Fruit fly (Drosophila melanogaster) whole organism, adult: Measurements from ENCODE around the gene Dip-B.

Source experiments
- CG11617 ChIP-seq: fragments of 200-800 bp; sonication (Bioruptor generic); optimal IDR thresholded peaks from 2 replicates; lab custom pipeline; 2017; ENCODE audit warnings: mild to moderate bottlenecking, missing biosample characterization, missing genetic modification reagents, missing genetic modification characterization
- CG12768 ChIP-seq: fragments of 200-800 bp; sonication (Bioruptor generic); optimal IDR thresholded peaks from 2 replicates; lab custom pipeline; 2017; ENCODE audit warnings: missing biosample characterization, missing genetic modification characterization, mild to moderate bottlenecking, moderate library complexity, missing genetic modification reagents
- CG14711 ChIP-seq: fragments of 200-800 bp; sonication (Bioruptor generic); optimal IDR thresholded peaks from 2 replicates; lab custom pipeline; 2018; ENCODE audit warnings: missing biosample characterization, mild to moderate bottlenecking, missing genetic modification characterization, moderate library complexity
- CG1620 ChIP-seq: fragments of 200-800 bp; sonication (Bioruptor generic); optimal IDR thresholded peaks from 2 replicates; lab custom pipeline; 2016; ENCODE audit warnings: missing biosample characterization, missing genetic modification characterization
- CG33017 ChIP-seq: fragments of 200-800 bp; sonication (Bioruptor generic); optimal IDR thresholded peaks from 2 replicates; lab custom pipeline; 2018; ENCODE audit warnings: missing biosample characterization, mild to moderate bottlenecking, missing genetic modification characterization, moderate library complexity
- CG5204 ChIP-seq: fragments of 200-800 bp; sonication (Bioruptor generic); optimal IDR thresholded peaks from 2 replicates; lab custom pipeline; 2016; ENCODE audit warnings: missing biosample characterization, missing genetic modification characterization
- CG7045 ChIP-seq: fragments of 200-800 bp; sonication (Bioruptor generic); optimal IDR thresholded peaks from 2 replicates; lab custom pipeline; 2017; ENCODE audit warnings: missing biosample characterization, mild to moderate bottlenecking, missing genetic modification characterization
- CG7101 ChIP-seq: fragments of 200-800 bp; sonication (Bioruptor generic); optimal IDR thresholded peaks from 2 replicates; lab custom pipeline; 2018; ENCODE audit warnings: missing biosample characterization, mild to moderate bottlenecking, missing genetic modification characterization, moderate library complexity
- Clk ChIP-seq: fragments of 200-800 bp; sonication (Bioruptor generic); optimal IDR thresholded peaks from 2 replicates; lab custom pipeline; 2017; ENCODE audit warnings: missing biosample characterization, missing genetic modification characterization
- Crg-1 ChIP-seq: fragments of 200-800 bp; sonication (Bioruptor generic); optimal IDR thresholded peaks from 2 replicates; lab custom pipeline; 2016; ENCODE audit warnings: missing biosample characterization, missing genetic modification characterization
- Hr96 ChIP-seq: fragments of 200-800 bp; sonication (Bioruptor generic); optimal IDR thresholded peaks from 2 replicates; lab custom pipeline; 2016; ENCODE audit warnings: missing biosample characterization, missing genetic modification characterization
- Mnt ChIP-seq: fragments of 200-800 bp; sonication (Bioruptor generic); optimal IDR thresholded peaks from 2 replicates; lab custom pipeline; 2016; ENCODE audit warnings: missing biosample characterization, mild to moderate bottlenecking, missing genetic modification characterization
- bab1 ChIP-seq: fragments of 200-800 bp; sonication (Bioruptor generic); optimal IDR thresholded peaks from 3 replicates; lab custom pipeline; 2019; ENCODE audit warnings: missing biosample characterization, mild to moderate bottlenecking, missing genetic modification characterization, moderate library complexity
- cic ChIP-seq: fragments of 200-800 bp; sonication (Bioruptor generic); optimal IDR thresholded peaks from 2 replicates; lab custom pipeline; 2017; ENCODE audit warnings: missing biosample characterization, mild to moderate bottlenecking, missing genetic modification characterization, moderate library complexity
- cnc ChIP-seq, 2 experiments: fragments of >200 bp; optimal IDR thresholded peaks; 2 replicates each; lab custom pipeline; 2017
- kay ChIP-seq: fragments of 200-800 bp; sonication (Bioruptor generic); peaks from one replicate; lab custom pipeline; 2016; ENCODE audit warnings: missing biosample characterization, missing genetic modification characterization, borderline replicate concordance
- ovo ChIP-seq: fragments of 200-800 bp; sonication (Bioruptor generic); optimal IDR thresholded peaks from 2 replicates; lab custom pipeline; 2016; ENCODE audit warnings: missing biosample characterization, missing genetic modification characterization
- pad ChIP-seq: fragments of 200-800 bp; sonication (Bioruptor generic); optimal IDR thresholded peaks from 3 replicates; lab custom pipeline; 2017; ENCODE audit warnings: missing biosample characterization, missing genetic modification characterization, mild to moderate bottlenecking, moderate library complexity, missing genetic modification reagents
- tj ChIP-seq: fragments of 200-800 bp; sonication (Bioruptor generic); optimal IDR thresholded peaks from 3 replicates; lab custom pipeline; 2017; ENCODE audit warnings: missing biosample characterization, mild to moderate bottlenecking, missing genetic modification characterization, moderate library complexity
- toe ChIP-seq: fragments of 200-800 bp; sonication (Bioruptor generic); optimal IDR thresholded peaks from 2 replicates; lab custom pipeline; 2016; ENCODE audit warnings: missing biosample characterization, missing genetic modification characterization

Gene Dip-B

DNA sequence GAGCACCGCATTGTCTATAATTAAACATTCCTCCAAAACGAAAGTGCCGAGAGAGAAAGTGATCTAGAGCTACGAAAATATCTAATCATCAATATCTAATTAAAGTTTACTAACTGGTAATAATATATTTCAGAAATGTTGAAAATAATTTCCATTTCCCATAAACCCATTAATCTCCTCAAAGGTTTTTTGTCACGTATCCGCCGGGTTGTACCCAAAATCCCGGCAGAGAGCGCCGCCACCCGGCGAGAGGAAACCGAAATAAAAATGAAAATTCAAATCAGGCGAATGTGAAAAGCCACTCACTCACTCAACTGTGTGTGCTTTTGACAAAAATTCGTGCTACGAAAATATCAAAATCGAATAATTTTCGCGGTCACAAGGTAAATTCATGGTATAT, 10.9 kb upstream of the Dip-B start, which contains the start of gene CG9297:
Gene CG9297 (plus strand): TSS at position 301 of the 400 bp plus-strand sequence.
- TF ChIP-seq cic (no peak), CG11617 (GFP tag; lab: Kevin White, UChicago) (no peak), Mnt (no peak), Clk (GFP tag; lab: Kevin White, UChicago) (no peak), CG1620 (GFP tag; lab: Kevin White, UChicago) (no peak), cnc (optimal IDR thresholded peaks at IDR 0.05; lab: Kevin White, UChicago) (no peak), CG12768 (GFP tag; lab: Kevin White, UChicago) (no peak)

DNA sequence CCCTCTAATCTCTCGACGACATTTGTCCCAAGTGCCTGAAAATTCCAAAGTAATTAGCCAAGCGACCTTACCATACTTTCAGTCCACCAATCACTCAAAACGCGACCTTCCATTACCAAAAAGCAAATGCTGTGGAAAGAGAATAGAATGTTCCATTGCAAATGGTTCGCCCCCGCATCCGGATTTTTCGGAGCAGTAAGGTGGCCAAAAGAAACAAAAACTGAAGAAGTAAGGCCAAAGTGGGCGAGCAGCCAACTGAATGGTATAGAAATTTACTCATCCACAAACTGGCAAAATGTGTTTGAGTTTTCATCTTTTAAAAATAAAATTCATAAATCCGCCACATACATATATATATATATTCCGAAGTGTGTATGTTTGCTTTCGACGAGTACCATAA, 8.7 kb upstream of the Dip-B start:
- TF ChIP-seq CG12768 (GFP tag; lab: Kevin White, UChicago) (no peak), Clk (GFP tag; lab: Kevin White, UChicago) (no peak), kay (GFP tag; lab: Kevin White, UChicago) (no peak), CG14711 (no peak), CG11617 (GFP tag; lab: Kevin White, UChicago) (no peak), pad (GFP tag; lab: Kevin White, UChicago) (no peak), bab1 (no peak), Crg-1 (no peak), toe (GFP tag; lab: Kevin White, UChicago) (no peak), CG7101 (tag; lab: Kevin White, UChicago) (no peak), cnc (optimal IDR thresholded peaks at IDR 0.05; lab: Kevin White, UChicago) (no peak), CG1620 (GFP tag; lab: Kevin White, UChicago) (no peak), CG33017 (tag; lab: Kevin White, UChicago) (no peak), tj (GFP tag; lab: Kevin White, UChicago) (no peak), Hr96 (no peak), ovo (GFP tag; lab: Kevin White, UChicago) (no peak), cic (no peak)

DNA sequence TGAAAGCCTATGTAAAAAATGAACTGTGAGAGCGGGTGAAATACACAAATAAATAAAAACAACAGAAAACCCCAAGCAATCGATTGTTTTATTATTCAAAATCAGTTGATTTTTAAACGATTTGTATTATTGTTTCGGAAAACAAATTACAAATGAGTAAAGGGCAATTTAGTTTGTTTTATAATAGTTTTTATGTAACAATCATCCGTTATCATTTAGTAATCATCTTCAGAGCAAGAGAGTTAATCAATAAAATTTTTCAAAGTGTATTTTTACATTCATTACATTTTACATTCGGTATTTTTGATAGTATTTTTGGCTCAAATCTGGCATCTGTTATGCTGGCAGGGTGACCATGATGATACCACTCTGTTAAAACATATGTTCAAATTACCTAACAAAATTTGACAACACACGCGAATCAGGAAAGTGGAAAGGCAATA, 2.8 kb upstream of the Dip-B start, which contains the start of the genes CG42375 and CG9288:
Gene CG42375 (plus strand): TSS at position 384 of the 443 bp plus-strand sequence.
Gene CG9288 (plus strand): TSS at position 384 of the 443 bp plus-strand sequence.
- TF ChIP-seq CG5204 (no peak), kay (GFP tag; lab: Kevin White, UChicago) (no peak), toe (GFP tag; lab: Kevin White, UChicago) (peak; percentile 15), CG1620 (GFP tag; lab: Kevin White, UChicago) (no peak), CG14711 (peak; percentile 38)

DNA sequence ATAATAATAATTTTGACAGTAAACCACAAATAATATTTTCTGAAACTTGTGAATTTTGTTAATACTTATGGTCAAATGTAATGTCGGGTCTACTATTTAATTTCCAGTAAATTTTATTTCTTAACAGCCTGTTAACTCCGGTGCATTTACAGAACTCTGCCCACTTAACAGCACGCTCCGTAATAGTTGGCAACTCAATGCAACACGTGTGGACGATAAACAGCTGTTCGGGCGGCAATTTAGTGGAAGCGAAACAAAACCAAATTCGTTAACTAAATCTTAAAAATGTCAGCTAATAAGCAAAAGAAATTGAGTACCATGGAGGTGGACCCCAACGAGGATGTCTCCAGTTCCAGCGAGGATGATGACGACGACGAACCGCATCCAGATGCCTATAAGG, 1.3 kb upstream of the Dip-B start, which contains the start of gene CG9286:
Gene CG9286 (plus strand): TSS at position 196 of the 400 bp plus-strand sequence.
- TF ChIP-seq pad (GFP tag; lab: Kevin White, UChicago) (no peak), cnc (optimal IDR thresholded peaks at IDR 0.05; lab: Kevin White, UChicago) (no peak), CG1620 (GFP tag; lab: Kevin White, UChicago) (no peak), CG14711 (peak; percentile 86), bab1 (peak; percentile 10), CG11617 (GFP tag; lab: Kevin White, UChicago) (no peak), Mnt (peak; percentile 94), Crg-1 (no peak)

DNA sequence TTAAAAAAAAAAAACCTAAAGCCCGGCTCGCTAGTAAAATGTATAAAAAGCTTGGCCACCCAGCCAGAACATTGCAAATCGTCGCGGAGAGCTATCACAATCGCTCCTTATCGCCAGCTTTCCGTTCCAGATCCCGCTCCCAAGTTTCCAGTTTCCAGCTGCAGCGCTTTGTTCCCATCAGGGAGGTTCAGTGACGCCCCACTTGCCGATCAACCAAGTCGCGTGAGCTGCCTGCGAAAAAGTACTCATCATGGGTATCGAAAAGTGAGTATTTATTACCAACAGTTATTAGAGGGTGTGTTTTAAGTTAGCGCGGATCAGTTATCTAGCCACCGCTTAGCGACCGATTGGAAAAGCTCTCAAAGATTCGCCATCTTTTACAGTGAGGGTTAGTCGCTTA, 490 bp downstream of the Dip-B start:
- peak; percentile 7 for TF ChIP-seq Mnt
- no peak for TF ChIP-seq CG1620 (GFP tag; lab: Kevin White, UChicago)
- no peak for TF ChIP-seq tj (GFP tag; lab: Kevin White, UChicago)
- no peak for TF ChIP-seq CG14711
- TF ChIP-seq cic = peak; percentile 38
- peak; percentile 18 for TF ChIP-seq CG33017 (tag; lab: Kevin White, UChicago)
- TF ChIP-seq CG7101 (tag; lab: Kevin White, UChicago) = no peak
- TF ChIP-seq toe (GFP tag; lab: Kevin White, UChicago) = no peak
- TF ChIP-seq CG5204 = no peak
- peak; percentile 28 for TF ChIP-seq CG12768 (GFP tag; lab: Kevin White, UChicago)
- TF ChIP-seq ovo (GFP tag; lab: Kevin White, UChicago) = peak; percentile 34
- TF ChIP-seq Hr96 = peak; percentile 27

DNA sequence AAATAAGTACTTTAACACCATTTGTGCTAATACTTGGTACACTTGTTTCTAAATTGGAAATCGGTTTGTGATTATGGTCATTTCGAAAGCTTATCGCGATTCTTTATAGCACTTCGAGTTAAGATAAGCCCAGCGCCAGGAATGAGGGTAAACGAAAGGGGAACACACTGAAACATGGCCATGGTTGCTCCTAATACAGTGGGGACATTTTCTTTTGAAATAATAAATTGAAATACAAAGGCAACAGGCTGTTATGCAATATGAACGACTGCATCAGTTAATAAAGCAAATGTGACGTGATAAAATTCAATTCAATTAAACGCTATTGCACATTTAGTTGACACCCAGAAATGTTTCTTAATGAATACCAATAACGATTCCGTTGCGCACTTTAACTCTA, 1.3 kb downstream of the Dip-B start:
- TF ChIP-seq CG7045 (GFP tag; lab: Kevin White, UChicago) (no peak), tj (GFP tag; lab: Kevin White, UChicago) (no peak), cic (no peak), CG12768 (GFP tag; lab: Kevin White, UChicago) (no peak), CG5204 (no peak), CG11617 (GFP tag; lab: Kevin White, UChicago) (no peak), ovo (GFP tag; lab: Kevin White, UChicago) (no peak), Clk (GFP tag; lab: Kevin White, UChicago) (no peak), toe (GFP tag; lab: Kevin White, UChicago) (no peak), bab1 (no peak), CG33017 (tag; lab: Kevin White, UChicago) (no peak), kay (GFP tag; lab: Kevin White, UChicago) (no peak), CG14711 (no peak), Mnt (no peak), cnc (optimal IDR thresholded peaks at IDR 0.05; lab: Kevin White, UChicago) (no peak)

DNA sequence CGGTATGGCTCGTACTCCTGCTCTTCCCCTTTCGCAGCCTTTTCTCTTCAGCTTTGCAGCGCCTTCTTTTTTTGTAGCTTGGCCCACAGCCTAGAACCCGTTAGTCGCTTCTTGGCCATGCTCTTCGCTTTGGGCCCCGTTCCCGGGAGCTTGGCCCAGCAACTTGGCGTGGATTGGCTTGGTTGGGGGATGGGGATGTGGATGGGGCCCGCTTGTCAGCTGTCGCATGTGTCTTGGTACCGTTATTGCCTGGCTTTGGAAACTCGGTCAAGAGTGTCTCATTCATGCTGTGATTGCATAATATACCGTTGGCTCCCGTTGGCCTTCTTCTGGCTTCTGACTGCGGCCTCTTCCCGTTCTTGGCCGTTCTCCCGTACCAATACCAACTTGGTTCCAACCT, 3.8 kb downstream of the Dip-B start:
- TF ChIP-seq CG11617 (GFP tag; lab: Kevin White, UChicago) (no peak), cic (no peak), Hr96 (no peak), Mnt (no peak), tj (GFP tag; lab: Kevin White, UChicago) (no peak), kay (GFP tag; lab: Kevin White, UChicago) (no peak), cnc (optimal IDR thresholded peaks at IDR 0.05; lab: Kevin White, UChicago) (no peak), CG7045 (GFP tag; lab: Kevin White, UChicago) (no peak), CG5204 (no peak), Clk (GFP tag; lab: Kevin White, UChicago) (no peak)
